Fruit fly (Drosophila melanogaster): ENCODE measurements around the gene hyx.

Gene hyx

DNA sequence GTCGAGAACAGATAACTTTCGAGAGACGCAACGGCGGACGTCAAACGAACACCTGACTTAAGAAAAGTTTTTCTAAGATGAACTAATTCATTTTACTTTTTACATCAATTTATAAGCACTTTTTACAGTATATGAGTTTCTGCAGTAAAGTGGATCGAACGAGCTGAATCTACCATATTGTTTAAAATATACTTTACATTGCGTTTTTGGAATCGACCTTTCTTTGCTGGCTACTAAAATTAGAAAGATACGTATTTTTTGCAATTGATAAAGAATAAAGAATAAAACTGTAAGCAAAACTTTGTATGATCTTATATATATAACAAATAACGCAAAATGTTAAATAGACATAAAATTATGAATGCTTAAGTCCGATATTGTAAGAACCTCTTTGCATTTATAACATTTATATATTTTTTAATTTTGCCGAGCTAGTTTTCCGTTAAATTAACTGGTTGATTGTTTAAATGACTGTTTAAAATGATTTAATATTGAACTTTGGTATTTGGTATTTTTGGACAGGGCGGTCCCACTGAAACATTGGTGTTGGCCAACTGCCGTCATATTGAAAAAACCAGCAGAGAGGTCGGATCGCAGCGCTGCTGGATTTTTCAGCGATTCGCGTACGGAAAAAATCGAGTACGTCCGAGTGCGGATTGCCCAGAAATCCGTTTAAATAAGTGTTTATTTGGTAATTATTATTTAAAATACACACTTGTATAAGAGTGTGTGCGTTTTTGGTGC, 13.5 kb downstream of the hyx start, which contains the start of gene Kdm2:
Kdm2 (plus strand) TSS at position 559 of the 744 bp plus-strand sequence.
- TF ChIP-seq cnc (optimal IDR thresholded peaks at IDR 0.05): no peak
- TF ChIP-seq Crg-1 (GFP tag; optimal IDR thresholded peaks at IDR 0.05): no peak
- peak; percentile 59 for TF ChIP-seq kay (GFP tag; ENCODE audit: borderline replicate concordance)
- peak; percentile 14 for TF ChIP-seq tj (GFP tag; optimal IDR thresholded peaks at IDR 0.05)
- TF ChIP-seq CG11617 (GFP tag; optimal IDR thresholded peaks at IDR 0.05): no peak
- peak; percentile 3 for TF ChIP-seq Mnt (GFP tag; optimal IDR thresholded peaks at IDR 0.05)
- no peak for TF ChIP-seq CG7045 (GFP tag; optimal IDR thresholded peaks at IDR 0.05)
- no peak for TF ChIP-seq Clk (GFP tag; optimal IDR thresholded peaks at IDR 0.05)
- TF ChIP-seq cic (GFP tag; optimal IDR thresholded peaks at IDR 0.05): peak; percentile 2
- peak; percentile 49 for TF ChIP-seq CG1620 (GFP tag; optimal IDR thresholded peaks at IDR 0.05)
- TF ChIP-seq CG14711 (tag; optimal IDR thresholded peaks at IDR 0.05): no peak
- TF ChIP-seq CG7101 (tag; optimal IDR thresholded peaks at IDR 0.05): peak; percentile 55
- TF ChIP-seq pad (GFP tag; optimal IDR thresholded peaks at IDR 0.05): no peak
- TF ChIP-seq toe (GFP tag; optimal IDR thresholded peaks at IDR 0.05): no peak
- peak; percentile 49 for TF ChIP-seq CG33017 (tag; optimal IDR thresholded peaks at IDR 0.05)
- no peak for TF ChIP-seq ovo (GFP tag; optimal IDR thresholded peaks at IDR 0.05)
- TF ChIP-seq CG5204 (GFP tag; optimal IDR thresholded peaks at IDR 0.05): no peak
- TF ChIP-seq bab1 (GFP tag; optimal IDR thresholded peaks at IDR 0.05): peak; percentile 47
- TF ChIP-seq CG12768 (GFP tag; optimal IDR thresholded peaks at IDR 0.05): peak; percentile 2
- no peak for TF ChIP-seq Hr96 (GFP tag; optimal IDR thresholded peaks at IDR 0.05)

- TF ChIP-seq Hr96 (GFP tag; optimal IDR thresholded peaks at IDR 0.05) (peak; percentile 42), CG11617 (GFP tag; optimal IDR thresholded peaks at IDR 0.05) (no peak), CG12768 (GFP tag; optimal IDR thresholded peaks at IDR 0.05) (peak; percentile 71), CG33017 (tag; optimal IDR thresholded peaks at IDR 0.05) (peak; percentile 61), cic (GFP tag; optimal IDR thresholded peaks at IDR 0.05) (peak; percentile 92), CG7101 (tag; optimal IDR thresholded peaks at IDR 0.05) (peak; percentile 46), CG7045 (GFP tag; optimal IDR thresholded peaks at IDR 0.05) (peak; percentile 34), Mnt (GFP tag; optimal IDR thresholded peaks at IDR 0.05) (peak; percentile 87), Crg-1 (GFP tag; optimal IDR thresholded peaks at IDR 0.05) (peak; percentile 9), toe (GFP tag; optimal IDR thresholded peaks at IDR 0.05) (no peak), tj (GFP tag; optimal IDR thresholded peaks at IDR 0.05) (peak; percentile 52), bab1 (GFP tag; optimal IDR thresholded peaks at IDR 0.05) (peak; percentile 35), CG5204 (GFP tag; optimal IDR thresholded peaks at IDR 0.05) (no peak), CG1620 (GFP tag; optimal IDR thresholded peaks at IDR 0.05) (no peak), CG14711 (tag; optimal IDR thresholded peaks at IDR 0.05) (peak; percentile 17), kay (GFP tag; ENCODE audit: borderline replicate concordance) (no peak), pad (GFP tag; optimal IDR thresholded peaks at IDR 0.05) (peak; percentile 88), cnc (optimal IDR thresholded peaks at IDR 0.05) (no peak), ovo (GFP tag; optimal IDR thresholded peaks at IDR 0.05) (peak; percentile 40), Clk (GFP tag; optimal IDR thresholded peaks at IDR 0.05) (peak; percentile 35)
Observed at dm6 chr3R:9053021-9053420, 14.5 kb downstream of the hyx start.

DNA sequence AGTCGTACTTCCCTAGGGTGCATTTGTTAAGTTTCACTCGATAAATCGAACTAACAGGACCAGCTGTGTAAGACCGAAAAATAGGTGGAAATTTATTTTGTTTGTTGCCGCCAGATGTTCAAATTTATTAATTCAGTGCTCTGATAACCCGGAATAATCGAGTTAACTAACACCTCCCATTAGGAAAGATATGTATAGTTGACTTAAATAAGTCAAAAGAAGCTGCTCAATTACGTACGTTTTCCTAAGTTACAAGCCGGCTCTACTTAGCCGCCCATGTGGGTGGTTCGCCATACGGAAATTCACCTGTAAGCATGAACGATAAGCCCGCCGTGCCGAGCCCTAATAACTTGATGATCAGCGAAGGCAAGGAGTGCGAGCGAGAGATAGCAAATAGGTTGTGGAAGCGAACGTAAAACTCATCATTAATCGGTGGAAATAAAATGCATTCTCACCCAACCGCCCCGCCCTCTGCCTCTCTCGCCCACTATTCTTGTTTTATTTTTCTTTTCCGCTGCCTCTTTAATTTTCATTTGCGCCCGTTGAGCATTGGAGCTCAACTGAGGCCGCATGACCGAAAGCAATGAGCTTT, 15.4 kb downstream of the hyx start:
- no peak for TF ChIP-seq Crg-1 (GFP tag; optimal IDR thresholded peaks at IDR 0.05)
- no peak for TF ChIP-seq ovo (GFP tag; optimal IDR thresholded peaks at IDR 0.05)
- peak; percentile 7 for TF ChIP-seq Clk (GFP tag; optimal IDR thresholded peaks at IDR 0.05)
- peak; percentile 69 for TF ChIP-seq CG7101 (tag; optimal IDR thresholded peaks at IDR 0.05)
- TF ChIP-seq CG1620 (GFP tag; optimal IDR thresholded peaks at IDR 0.05): no peak
- peak; percentile 69 for TF ChIP-seq toe (GFP tag; optimal IDR thresholded peaks at IDR 0.05)
- peak; percentile 75 for TF ChIP-seq CG11617 (GFP tag; optimal IDR thresholded peaks at IDR 0.05)
- TF ChIP-seq cnc (optimal IDR thresholded peaks at IDR 0.05): peak; percentile 80 to 97
- TF ChIP-seq CG14711 (tag; optimal IDR thresholded peaks at IDR 0.05): peak; percentile 52
- TF ChIP-seq Hr96 (GFP tag; optimal IDR thresholded peaks at IDR 0.05): peak; percentile 79
- TF ChIP-seq CG33017 (tag; optimal IDR thresholded peaks at IDR 0.05): peak; percentile 69
- peak; percentile 38 for TF ChIP-seq pad (GFP tag; optimal IDR thresholded peaks at IDR 0.05)
- TF ChIP-seq CG5204 (GFP tag; optimal IDR thresholded peaks at IDR 0.05): no peak
- TF ChIP-seq Mnt (GFP tag; optimal IDR thresholded peaks at IDR 0.05): peak; percentile 87
- peak; percentile 60 for TF ChIP-seq CG7045 (GFP tag; optimal IDR thresholded peaks at IDR 0.05)
- TF ChIP-seq cic (GFP tag; optimal IDR thresholded peaks at IDR 0.05): peak; percentile 96
- TF ChIP-seq CG12768 (GFP tag; optimal IDR thresholded peaks at IDR 0.05): peak; percentile 74

DNA sequence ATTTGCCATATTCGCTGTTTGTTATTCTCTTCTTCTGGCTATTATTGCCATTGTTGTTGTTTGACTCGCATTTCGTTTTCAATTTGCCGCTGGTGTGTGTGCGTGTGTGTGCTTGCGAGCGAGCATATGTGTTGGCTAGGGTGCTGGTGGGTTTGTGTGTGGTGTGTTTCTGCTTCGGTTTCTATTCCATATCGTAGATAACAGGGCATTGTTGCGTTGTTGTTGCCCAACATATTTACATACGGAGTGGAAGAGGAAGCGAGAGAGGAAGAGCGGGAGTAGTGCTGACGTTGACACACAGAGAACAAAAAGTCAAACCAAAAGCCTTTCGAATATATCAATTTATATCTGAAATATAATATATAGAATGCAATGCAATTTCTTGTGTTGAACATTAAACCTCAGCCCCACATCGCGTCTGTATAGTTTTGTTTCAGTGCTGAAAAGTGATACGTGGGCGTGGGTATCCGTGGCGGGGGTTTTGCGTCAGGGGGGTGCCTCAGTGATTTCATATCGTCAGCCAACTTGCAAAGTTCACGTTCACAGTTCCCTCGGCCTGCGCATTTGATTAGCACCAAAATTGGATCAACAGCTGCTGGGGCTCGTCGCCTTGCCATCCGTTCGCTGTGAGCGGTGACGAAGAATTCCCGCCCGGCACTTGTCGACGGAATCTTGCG, 16.0 kb downstream of the hyx start:
- TF ChIP-seq Mnt (GFP tag; optimal IDR thresholded peaks at IDR 0.05) (peak; percentile 24), ovo (GFP tag; optimal IDR thresholded peaks at IDR 0.05) (peak; percentile 27), CG5204 (GFP tag; optimal IDR thresholded peaks at IDR 0.05) (no peak), Clk (GFP tag; optimal IDR thresholded peaks at IDR 0.05) (no peak), CG7045 (GFP tag; optimal IDR thresholded peaks at IDR 0.05) (peak; percentile 42), tj (GFP tag; optimal IDR thresholded peaks at IDR 0.05) (peak; percentile 97), CG11617 (GFP tag; optimal IDR thresholded peaks at IDR 0.05) (peak; percentile 11), kay (GFP tag; ENCODE audit: borderline replicate concordance) (peak; percentile 98), CG7101 (tag; optimal IDR thresholded peaks at IDR 0.05) (peak; percentile 68), pad (GFP tag; optimal IDR thresholded peaks at IDR 0.05) (peak; percentile 27), Crg-1 (GFP tag; optimal IDR thresholded peaks at IDR 0.05) (no peak), bab1 (GFP tag; optimal IDR thresholded peaks at IDR 0.05) (peak; percentile 63), CG1620 (GFP tag; optimal IDR thresholded peaks at IDR 0.05) (no peak), toe (GFP tag; optimal IDR thresholded peaks at IDR 0.05) (no peak), CG12768 (GFP tag; optimal IDR thresholded peaks at IDR 0.05) (no peak), Hr96 (GFP tag; optimal IDR thresholded peaks at IDR 0.05) (no peak), cnc (optimal IDR thresholded peaks at IDR 0.05) (no peak), CG33017 (tag; optimal IDR thresholded peaks at IDR 0.05) (peak; percentile 11), cic (GFP tag; optimal IDR thresholded peaks at IDR 0.05) (peak; percentile 61), CG14711 (tag; optimal IDR thresholded peaks at IDR 0.05) (peak; percentile 55)
